Fruit fly (Drosophila melanogaster): ENCODE data around the gene prc.

Gene prc

dm6 chr3L:11984606-11985005 lies 18.7 kb upstream of the prc start, which contains the start of gene CG6938:
Gene CG6938, plus strand, starts transcription at chr3L:11984906.
- no peak for TF ChIP-seq Sox15 (GFP tag; optimal IDR thresholded peaks at IDR 0.05)

dm6 chr3L:11975811-11976210 lies 9.9 kb upstream of the prc start, which contains the start of gene CG43896:
Gene CG43896, plus strand, starts transcription at chr3L:11976111.
- TF ChIP-seq CG11294 (GFP tag; IDR thresholded peaks at IDR 0.05) (no peak), Gug (GFP tag; IDR thresholded peaks at IDR 0.05) (no peak), OdsH (GFP tag; optimal IDR thresholded peaks at IDR 0.05) (no peak), CG15336 (GFP tag; IDR thresholded peaks at IDR 0.05) (no peak), Hr4 (GFP tag; optimal IDR thresholded peaks at IDR 0.05) (no peak), CG3032 (tag; optimal IDR thresholded peaks at IDR 0.05) (no peak), Met (GFP tag; optimal IDR thresholded peaks at IDR 0.05) (no peak), spab (GFP tag; optimal IDR thresholded peaks at IDR 0.05) (no peak), CG4318 (GFP tag; optimal IDR thresholded peaks at IDR 0.05) (no peak), CG6163 (GFP tag; IDR thresholded peaks at IDR 0.05) (no peak), Ets21C (GFP tag; optimal IDR thresholded peaks at IDR 0.05) (no peak), CG8632 (GFP tag; optimal IDR thresholded peaks at IDR 0.05) (no peak)

- TF ChIP-seq Eip78C (GFP tag) (no peak), esn (GFP tag; optimal IDR thresholded peaks at IDR 0.05) (no peak), CG10669 (GFP tag; optimal IDR thresholded peaks at IDR 0.05) (no peak)
These were observed 8.7 kb upstream of the prc start, which contains the start of gene CG14125 for dm6 chr3L:11974605-11975004. Gene CG14125, plus strand, starts transcription at chr3L:11974905.

- no peak for TF ChIP-seq Sox102F (GFP tag; optimal IDR thresholded peaks at IDR 0.05)
- no peak for TF ChIP-seq eg (GFP tag; IDR thresholded peaks at IDR 0.05)
- TF ChIP-seq Ets21C (GFP tag; optimal IDR thresholded peaks at IDR 0.05) = no peak
- no peak for TF ChIP-seq CG8319 (GFP tag; optimal IDR thresholded peaks at IDR 0.05)
- TF ChIP-seq OdsH (GFP tag; optimal IDR thresholded peaks at IDR 0.05) = no peak
- TF ChIP-seq achi (GFP tag; optimal IDR thresholded peaks at IDR 0.05) = no peak
- no peak for TF ChIP-seq CG6854 (GFP tag; optimal IDR thresholded peaks at IDR 0.05)
- TF ChIP-seq cyc (GFP tag; optimal IDR thresholded peaks at IDR 0.05) = no peak
- TF ChIP-seq Gug (GFP tag; IDR thresholded peaks at IDR 0.05) = no peak
- TF ChIP-seq topi (GFP tag; optimal IDR thresholded peaks at IDR 0.05) = no peak
- no peak for TF ChIP-seq Smox (GFP tag; optimal IDR thresholded peaks at IDR 0.05)
These were observed 7.8 kb upstream of the prc start, which contains the start of gene CG42397 for dm6 chr3L:11973690-11974089. Gene CG42397, minus strand, starts transcription at chr3L:11973790.

- TF ChIP-seq acj6 (GFP tag; optimal IDR thresholded peaks at IDR 0.05) = no peak
- TF ChIP-seq vri (GFP tag; optimal IDR thresholded peaks at IDR 0.05) = peak; percentile 68
- no peak for TF ChIP-seq Hr4 (GFP tag; optimal IDR thresholded peaks at IDR 0.05)
- TF ChIP-seq CG31627 (GFP tag; optimal IDR thresholded peaks at IDR 0.05) = no peak
- TF ChIP-seq Eip78C (GFP tag) = no peak
- TF ChIP-seq CG8319 (GFP tag; optimal IDR thresholded peaks at IDR 0.05) = no peak
These were observed 6.9 kb upstream of the prc start, which contains the start of gene Muc68E for dm6 chr3L:11972879-11973278. Gene Muc68E, minus strand, starts transcription at chr3L:11972979.

dm6 chr3L:11957669-11958333 lies 8.1 kb downstream of the prc start, which contains the start of the genes CG11570 and CG43294:
Gene CG11570, minus strand, starts transcription at chr3L:11957769.
Gene CG43294, plus strand, starts transcription at chr3L:11958283.
- TF ChIP-seq CG11902 (GFP tag; optimal IDR thresholded peaks at IDR 0.05) = no peak
- no peak for TF ChIP-seq CG6854 (GFP tag; optimal IDR thresholded peaks at IDR 0.05)
- no peak for TF ChIP-seq cyc (GFP tag; optimal IDR thresholded peaks at IDR 0.05)
- TF ChIP-seq Sox102F (GFP tag; optimal IDR thresholded peaks at IDR 0.05) = no peak
- TF ChIP-seq Blimp-1 (GFP tag; optimal IDR thresholded peaks at IDR 0.05) = no peak
- TF ChIP-seq net (GFP tag; optimal IDR thresholded peaks at IDR 0.05) = no peak
- TF ChIP-seq Eip75B (GFP tag; optimal IDR thresholded peaks at IDR 0.05) = no peak
- TF ChIP-seq Ets96B (tag; optimal IDR thresholded peaks at IDR 0.05) = no peak
- no peak for TF ChIP-seq CG10631 (GFP tag; optimal IDR thresholded peaks at IDR 0.05)
- TF ChIP-seq CG1621 (tag; optimal IDR thresholded peaks at IDR 0.05) = no peak
- no peak for TF ChIP-seq CG34406 (GFP tag; optimal IDR thresholded peaks at IDR 0.05)
- no peak for TF ChIP-seq CG6792 (GFP tag; optimal IDR thresholded peaks at IDR 0.05)
- no peak for TF ChIP-seq topi (GFP tag; optimal IDR thresholded peaks at IDR 0.05)
- TF ChIP-seq pdm3 (GFP tag; optimal IDR thresholded peaks at IDR 0.05) = no peak
- no peak for TF ChIP-seq CG7368 (GFP tag; optimal IDR thresholded peaks at IDR 0.05)
